Worm (Caenorhabditis elegans): ENCODE data around the gene hda-2.

Gene hda-2

ce11 chrII:8022461-8022860 is at the start of gene hda-2:
Gene hda-2 (minus strand): TSS chrII:8022561.
- TF ChIP-seq unc-62 (GFP tag; optimal IDR thresholded peaks at IDR 0.05), result no peak

ce11 chrII:8071801-8072544 is 49.6 kb upstream of the hda-2 start:
- no peak for TF ChIP-seq unc-62 (GFP tag; optimal IDR thresholded peaks at IDR 0.05)

ce11 chrII:8071012-8071625 is 48.8 kb upstream of the hda-2 start:
- no peak for TF ChIP-seq unc-62 (GFP tag; optimal IDR thresholded peaks at IDR 0.05)

- no peak for TF ChIP-seq unc-62 (GFP tag; optimal IDR thresholded peaks at IDR 0.05)
These were observed 43.6 kb upstream of the hda-2 start, which contains the start of gene pdha-1 for ce11 chrII:8065985-8066384. Gene pdha-1 (plus strand): TSS chrII:8066285.

- TF ChIP-seq unc-62 (GFP tag; optimal IDR thresholded peaks at IDR 0.05), result no peak
These were observed 40.0 kb upstream of the hda-2 start, which contains the start of gene ufd-2 for ce11 chrII:8062334-8062791. Gene ufd-2 (plus strand): TSS chrII:8062741.

ce11 chrII:8059532-8059931 is 37.2 kb upstream of the hda-2 start:
- no peak for TF ChIP-seq unc-62 (GFP tag; optimal IDR thresholded peaks at IDR 0.05)

ce11 chrII:8058769-8059168 is 36.4 kb upstream of the hda-2 start, which contains the start of gene T05H10.8:
Gene T05H10.8 (plus strand): TSS chrII:8059069.
- no peak for TF ChIP-seq unc-62 (GFP tag; optimal IDR thresholded peaks at IDR 0.05)

ce11 chrII:8057911-8058310 is 35.5 kb upstream of the hda-2 start:
- no peak for TF ChIP-seq unc-62 (GFP tag; optimal IDR thresholded peaks at IDR 0.05)

ce11 chrII:8052850-8053249 is 30.5 kb upstream of the hda-2 start, which contains the start of gene T05H10.4:
Gene T05H10.4 (plus strand): TSS chrII:8053150.
- TF ChIP-seq unc-62 (GFP tag; optimal IDR thresholded peaks at IDR 0.05), result no peak

ce11 chrII:8052172-8052571 is 29.8 kb upstream of the hda-2 start:
- TF ChIP-seq unc-62 (GFP tag; optimal IDR thresholded peaks at IDR 0.05), result no peak

- no peak for TF ChIP-seq unc-62 (GFP tag; optimal IDR thresholded peaks at IDR 0.05)
These were observed 29.0 kb upstream of the hda-2 start for ce11 chrII:8051330-8051729.

- TF ChIP-seq unc-62 (GFP tag; optimal IDR thresholded peaks at IDR 0.05), result no peak
These were observed 28.1 kb upstream of the hda-2 start, which contains the start of gene mtre-1 for ce11 chrII:8050477-8050876. Gene mtre-1 (minus strand): TSS chrII:8050577.

ce11 chrII:8047264-8047663 is 24.9 kb upstream of the hda-2 start, which contains the start of gene apn-1:
Gene apn-1 (plus strand): TSS chrII:8047564.
- TF ChIP-seq unc-62 (GFP tag; optimal IDR thresholded peaks at IDR 0.05), result no peak

- no peak for TF ChIP-seq unc-62 (GFP tag; optimal IDR thresholded peaks at IDR 0.05)
These were observed 19.9 kb upstream of the hda-2 start, which contains the start of gene T05H10.1 for ce11 chrII:8042289-8042688. Gene T05H10.1 (plus strand): TSS chrII:8042589.

- TF ChIP-seq unc-62 (GFP tag; optimal IDR thresholded peaks at IDR 0.05), result no peak
These were observed 19.3 kb upstream of the hda-2 start for ce11 chrII:8041642-8042041.

ce11 chrII:8039416-8039815 is 17.1 kb upstream of the hda-2 start, which contains the start of the genes ubh-4 and algn-6:
Gene ubh-4 (minus strand): TSS chrII:8039597.
Gene algn-6 (plus strand): TSS chrII:8039802.
- TF ChIP-seq unc-62 (GFP tag; optimal IDR thresholded peaks at IDR 0.05), result no peak

ce11 chrII:8037863-8038262 is 15.5 kb upstream of the hda-2 start, which contains the start of gene C08B11.9:
Gene C08B11.9 (minus strand): TSS chrII:8038169.
- TF ChIP-seq unc-62 (GFP tag; optimal IDR thresholded peaks at IDR 0.05), result no peak
